In the genomic region with DNA sequence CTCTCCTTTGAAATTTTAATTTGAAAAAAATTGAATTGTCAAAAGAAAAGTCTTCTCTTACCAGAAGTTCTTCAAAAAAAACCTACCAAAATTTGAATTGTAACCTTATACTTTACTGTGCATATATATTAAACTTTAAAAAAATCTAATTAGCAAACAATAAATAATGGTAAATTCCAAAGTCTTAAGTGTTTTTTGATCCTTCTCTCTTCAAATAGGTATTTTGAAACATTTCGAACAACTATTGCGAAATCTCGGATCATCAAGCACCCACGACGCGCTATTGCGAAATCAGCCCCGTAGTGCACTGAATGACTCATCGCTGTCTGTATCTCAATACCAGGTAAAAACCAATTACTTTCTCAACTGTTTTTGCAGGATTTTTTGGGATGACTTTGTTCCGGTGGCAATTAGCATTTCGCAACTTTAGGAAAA, we compare ENCODE assay signal across 1 worm cellular context.
TF ChIP-seq lines count a peak whose summit lies in the region.

No protein-coding gene starts in this region.

TF ChIP-seq in whole organism, young adult, 124 proteins besides CTCF, POLR2A, EP300 and RAD21 (continued from another document):
- TF ChIP-seq ztf-18 (tag; optimal IDR thresholded peaks at IDR 0.05; lab: Kevin White, UChicago) (no peak), egl-18 (GFP tag; IDR thresholded peaks at IDR 0.05; lab: Robert Waterston, UW) (peak; percentile 75; the same call in 1 of the 2 replicates), aptf-3 (GFP tag; IDR thresholded peaks at IDR 0.05; lab: Robert Waterston, UW) (peak; percentile 88), egrh-3 (GFP tag; IDR thresholded peaks at IDR 0.05; lab: Robert Waterston, UW) (peak; percentile 42), hsf-1 (GFP tag; IDR thresholded peaks at IDR 0.05; lab: Robert Waterston, UW) (peak; percentile 76), fkh-3 (tag; optimal IDR thresholded peaks at IDR 0.05; lab: Kevin White, UChicago) (peak; percentile 78), Y79H2A.3 (GFP tag; conservative IDR thresholded peaks at IDR 0.05; lab: Robert Waterston, UW) (peak; percentile 68), D2030.7 (GFP tag; IDR thresholded peaks at IDR 0.05; lab: Robert Waterston, UW) (no peak), ceh-100 (GFP tag; IDR thresholded peaks at IDR 0.05; lab: Robert Waterston, UW) (peak; percentile 61), hlh-12 (tag; optimal IDR thresholded peaks at IDR 0.05; lab: Kevin White, UChicago) (no peak)
TF ChIP-seq in whole organism, young adult: peak in this region for 70.
